Worm (Caenorhabditis elegans) whole organism, young adult: Measurements from ENCODE around the gene C29G2.6.

Experiments
- F23B12.7 ChIP-seq: sonication (generic microtip); optimal IDR thresholded peaks from 2 replicates; lab custom pipeline; 2017; ENCODE audit warnings: missing genetic modification characterization, mild to moderate bottlenecking, missing compliant biosample characterization, antibody characterized with exemption, moderate library complexity; ENCODE audit not compliant: insufficient read depth
- F33H1.4 ChIP-seq: fragments of 200-800 bp; sonication (Bioruptor generic); IDR thresholded peaks from 2 replicates; pipeline ENCODE4 v1.3.6; 2022; ENCODE audit warnings: missing genetic modification reagents, missing genetic modification characterization, missing compliant biosample characterization
- K11D2.4 ChIP-seq: fragments of 200-800 bp; sonication (Bioruptor generic); IDR thresholded peaks from 2 replicates; pipeline ENCODE4 v1.3.6; 2022; ENCODE audit warnings: missing genetic modification reagents, missing genetic modification characterization, missing compliant biosample characterization
- Y53F4B.3 ChIP-seq: fragments of 200-800 bp; sonication (Bioruptor generic); IDR thresholded peaks from 2 replicates; pipeline ENCODE4 v1.3.6; 2022; ENCODE audit warnings: missing genetic modification reagents, missing genetic modification characterization, missing compliant biosample characterization
- Y53G8AR.9 ChIP-seq: fragments of 200-800 bp; sonication (Bioruptor generic); conservative IDR thresholded peaks from 2 replicates; pipeline ENCODE4 v1.3.6; 2022; ENCODE audit warnings: missing genetic modification reagents, missing genetic modification characterization, missing compliant biosample characterization
- akir-1 ChIP-seq: fragments of 200-800 bp; sonication (Bioruptor generic); optimal IDR thresholded peaks from 2 replicates; lab custom pipeline; 2018; ENCODE audit warnings: mild to moderate bottlenecking, missing genetic modification characterization, moderate library complexity, missing compliant biosample characterization
- aptf-3 ChIP-seq: fragments of 200-800 bp; sonication (Bioruptor generic); IDR thresholded peaks from 2 replicates; pipeline ENCODE4 v1.3.6; 2022; ENCODE audit warnings: missing genetic modification characterization, missing compliant biosample characterization
- attf-6 ChIP-seq: fragments of 200-800 bp; sonication (Bioruptor generic); IDR thresholded peaks from 2 replicates; pipeline ENCODE4 v1.3.6; 2022; ENCODE audit warnings: missing genetic modification reagents, missing genetic modification characterization, missing compliant biosample characterization
- cebp-2 ChIP-seq: fragments of 200-800 bp; sonication (Bioruptor generic); IDR thresholded peaks from 2 replicates; pipeline ENCODE4 v1.3.6; 2022; ENCODE audit warnings: missing genetic modification characterization, missing compliant biosample characterization
- ceh-27 ChIP-seq: fragments of 200-800 bp; sonication (Bioruptor generic); optimal IDR thresholded peaks from 2 replicates; lab custom pipeline; 2018; ENCODE audit warnings: mild to moderate bottlenecking, missing genetic modification characterization, moderate library complexity, missing compliant biosample characterization
- ceh-91 ChIP-seq: fragments of 200-800 bp; sonication (Bioruptor generic); IDR thresholded peaks from 2 replicates; pipeline ENCODE4 v1.3.6; 2022; ENCODE audit warnings: missing genetic modification reagents, missing genetic modification characterization, missing compliant biosample characterization
- die-1 ChIP-seq: sonication (generic microtip); optimal IDR thresholded peaks from 2 replicates; lab custom pipeline; 2016; ENCODE audit warnings: missing genotype, mild to moderate bottlenecking, missing genetic modification characterization, missing compliant biosample characterization
- dox-1 ChIP-seq: fragments of 200-800 bp; sonication (Bioruptor generic); IDR thresholded peaks from 2 replicates; pipeline ENCODE4 v1.3.6; 2022; ENCODE audit warnings: missing genetic modification reagents, missing genetic modification characterization, missing compliant biosample characterization
- dpl-1 ChIP-seq: fragments of 150-350 bp; optimal IDR thresholded peaks from 2 replicates; lab custom pipeline; 2014; ENCODE audit warnings: missing biosample characterization, missing genetic modification reagents, missing genetic modification characterization
- efl-1 ChIP-seq: fragments of 150-350 bp; optimal IDR thresholded peaks from 2 replicates; lab custom pipeline; 2014; ENCODE audit warnings: missing biosample characterization, missing genetic modification reagents, missing genetic modification characterization
- ekl-4 ChIP-seq: fragments of 200-800 bp; sonication (Bioruptor generic); IDR thresholded peaks from 2 replicates; pipeline ENCODE4 v1.3.6; 2022; ENCODE audit warnings: missing genetic modification reagents, missing genetic modification characterization, missing compliant biosample characterization
- ets-4 ChIP-seq: fragments of 200-800 bp; sonication (Bioruptor generic); optimal IDR thresholded peaks from 2 replicates; lab custom pipeline; 2018; ENCODE audit warnings: mild to moderate bottlenecking, missing genetic modification characterization, missing compliant biosample characterization
- fkh-3 ChIP-seq: sonication (generic microtip); optimal IDR thresholded peaks from 2 replicates; lab custom pipeline; 2016; ENCODE audit warnings: mild to moderate bottlenecking, missing genetic modification characterization, missing compliant biosample characterization
- hlh-12 ChIP-seq: sonication (generic microtip); optimal IDR thresholded peaks from 2 replicates; lab custom pipeline; 2016; ENCODE audit warnings: missing genetic modification characterization, missing compliant biosample characterization
- hrde-1 ChIP-seq: sonication (generic microtip); optimal IDR thresholded peaks from 2 replicates; lab custom pipeline; 2016; ENCODE audit warnings: missing genetic modification characterization, mild to moderate bottlenecking, missing compliant biosample characterization, moderate library complexity, missing genotype, missing genetic modification reagents, borderline replicate concordance
- lin-35 ChIP-seq, 3 experiments: fragments of 150-350 bp in 2 of 3; sonication (generic microtip) in 1 of 3; optimal IDR thresholded peaks; 2 replicates each; lab custom pipeline; 2014 to 2018; ENCODE audit warnings: missing biosample characterization in 3 of 3, missing genetic modification characterization in 3 of 3, missing genetic modification reagents in 3 of 3
- lsl-1 ChIP-seq: fragments of 200-800 bp; sonication (Bioruptor generic); optimal IDR thresholded peaks from 2 replicates; lab custom pipeline; 2018; ENCODE audit warnings: mild to moderate bottlenecking, missing genetic modification characterization, moderate library complexity, missing compliant biosample characterization
- lsy-27 ChIP-seq: sonication (generic microtip); optimal IDR thresholded peaks from 2 replicates; lab custom pipeline; 2017; ENCODE audit warnings: missing genetic modification characterization, mild to moderate bottlenecking, missing compliant biosample characterization, antibody characterized with exemption, missing genotype, borderline replicate concordance; ENCODE audit not compliant: insufficient read depth
- madf-6 ChIP-seq: fragments of 200-800 bp; sonication (Bioruptor generic); IDR thresholded peaks from 2 replicates; pipeline ENCODE4 v1.3.6; 2022; ENCODE audit warnings: missing genetic modification reagents, missing genetic modification characterization, missing compliant biosample characterization
- madf-8 ChIP-seq: fragments of 200-800 bp; sonication (Bioruptor generic); conservative IDR thresholded peaks from 2 replicates; pipeline ENCODE4 v1.3.6; 2022; ENCODE audit warnings: missing genetic modification reagents, missing genetic modification characterization, missing compliant biosample characterization
- mcd-1 ChIP-seq: fragments of 200-800 bp; sonication (Bioruptor generic); IDR thresholded peaks from 2 replicates; pipeline ENCODE4 v1.3.6; 2022; ENCODE audit warnings: missing genetic modification reagents, missing genetic modification characterization, missing compliant biosample characterization
- nfya-1 ChIP-seq: sonication (generic microtip); optimal IDR thresholded peaks from 2 replicates; lab custom pipeline; 2017; ENCODE audit warnings: antibody characterized with exemption, missing compliant biosample characterization, missing genetic modification characterization, borderline replicate concordance; ENCODE audit not compliant: insufficient read depth
- nhr-80 ChIP-seq: sonication (generic microtip); optimal IDR thresholded peaks from 2 replicates; lab custom pipeline; 2016; ENCODE audit warnings: missing genetic modification characterization, missing compliant biosample characterization
- nhr-90 ChIP-seq: sonication (generic microtip); optimal IDR thresholded peaks from 2 replicates; lab custom pipeline; 2016; ENCODE audit warnings: missing genotype, mild to moderate bottlenecking, missing genetic modification characterization, missing compliant biosample characterization
- sdz-38 ChIP-seq: sonication (generic microtip); optimal IDR thresholded peaks from 2 replicates; lab custom pipeline; 2016; ENCODE audit warnings: missing genotype, missing genetic modification characterization, missing compliant biosample characterization
- sea-2 ChIP-seq: fragments of 200-800 bp; sonication (Bioruptor generic); IDR thresholded peaks from 2 replicates; pipeline ENCODE4 v1.3.6; 2022; ENCODE audit warnings: missing genetic modification characterization, missing compliant biosample characterization
- snpc-3.4 ChIP-seq: sonication (generic microtip); optimal IDR thresholded peaks from 2 replicates; lab custom pipeline; 2017; ENCODE audit warnings: missing genetic modification characterization, mild to moderate bottlenecking, missing compliant biosample characterization, antibody characterized with exemption, moderate library complexity, missing genotype, missing genetic modification reagents
- tlf-1 ChIP-seq: fragments of 200-800 bp; sonication (Bioruptor generic); optimal IDR thresholded peaks from 2 replicates; lab custom pipeline; 2018; ENCODE audit warnings: mild to moderate bottlenecking, missing genetic modification characterization, missing compliant biosample characterization
- xnd-1 ChIP-seq: sonication (generic microtip); optimal IDR thresholded peaks from 2 replicates; lab custom pipeline; 2016; ENCODE audit warnings: missing genotype, missing genetic modification reagents, missing genetic modification characterization, missing compliant biosample characterization
- ztf-18 ChIP-seq: sonication (generic microtip); optimal IDR thresholded peaks from 2 replicates; lab custom pipeline; 2016; ENCODE audit warnings: missing genotype, mild to moderate bottlenecking, missing genetic modification characterization, missing compliant biosample characterization
- ztf-3 ChIP-seq: fragments of 200-800 bp; sonication (Bioruptor generic); optimal IDR thresholded peaks from 2 replicates; lab custom pipeline; 2018; ENCODE audit warnings: mild to moderate bottlenecking, missing genetic modification characterization, missing compliant biosample characterization
- ztf-6 ChIP-seq: fragments of 200-800 bp; sonication (Bioruptor generic); IDR thresholded peaks from 2 replicates; pipeline ENCODE4 v1.3.6; 2022; ENCODE audit warnings: missing genetic modification reagents, missing genetic modification characterization, missing compliant biosample characterization

The C29G2.6 gene

DNA sequence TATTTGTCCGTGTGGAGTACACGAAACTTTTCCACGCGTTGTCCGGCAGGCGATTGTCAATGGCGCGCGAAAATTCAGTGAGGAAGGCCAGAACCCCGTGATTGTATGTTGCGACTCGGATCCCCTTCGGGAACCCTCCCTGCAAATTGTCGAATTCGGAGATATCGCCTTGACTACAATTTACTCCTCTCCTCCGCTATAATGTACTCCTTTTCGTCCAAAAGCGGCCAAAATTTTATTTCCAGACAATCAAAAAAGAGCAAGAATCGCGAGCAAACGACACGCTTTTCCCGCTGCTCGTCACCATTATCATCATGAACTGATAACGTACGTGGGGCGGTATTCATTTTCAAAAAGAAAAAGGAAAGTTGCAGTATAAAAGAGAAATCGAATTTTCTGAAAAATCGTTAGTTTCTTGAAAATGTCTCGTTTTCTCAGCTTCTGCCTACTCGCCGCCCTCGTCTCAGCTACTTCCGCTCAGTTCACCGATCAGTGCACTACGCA is 6.5 kb upstream of the C29G2.6 start, which contains the start of gene irg-3:
Gene irg-3 (plus strand): TSS at position 419 of the 504 bp plus-strand sequence.
- TF ChIP-seq fkh-3 (tag; lab: Kevin White, UChicago) (no peak), ekl-4 (GFP tag; lab: Robert Waterston, UW) (no peak), nhr-80 (peak; percentile 57), Y53G8AR.9 (GFP tag; lab: Robert Waterston, UW) (no peak), dox-1 (GFP tag; lab: Robert Waterston, UW) (0 out of 2 replicates have a peak, but pooled peaks have one; percentile 26), ets-4 (GFP tag; lab: Kevin White, UChicago) (no peak), lsl-1 (GFP tag; lab: Kevin White, UChicago) (no peak)

ce11 chrV:2589834-2590233 is 4.1 kb upstream of the C29G2.6 start:
- TF ChIP-seq cebp-2 (no peak), hrde-1 (no peak), lsy-27 (tag; lab: Kevin White, UChicago) (no peak), nfya-1 (tag; lab: Kevin White, UChicago) (no peak), akir-1 (GFP tag; lab: Kevin White, UChicago) (no peak), aptf-3 (GFP tag; lab: Robert Waterston, UW) (no peak), madf-6 (GFP tag; lab: Robert Waterston, UW) (peak; percentile 78), dpl-1 (peak; percentile 47), efl-1 (GFP tag; lab: Kevin White, UChicago) (peak; percentile 72), tlf-1 (GFP tag; lab: Kevin White, UChicago) (no peak), sea-2 (GFP tag; lab: Robert Waterston, UW) (no peak), xnd-1 (tag; lab: Kevin White, UChicago) (peak; percentile 30), Y53F4B.3 (GFP tag; lab: Robert Waterston, UW) (no peak), ceh-27 (GFP tag; lab: Kevin White, UChicago) (no peak), hlh-12 (tag; lab: Kevin White, UChicago) (no peak), nhr-90 (tag; lab: Kevin White, UChicago) (no peak), madf-8 (GFP tag; lab: Robert Waterston, UW) (peak; percentile 55), F33H1.4 (GFP tag; lab: Robert Waterston, UW) (no peak), snpc-3.4 (tag; lab: Kevin White, UChicago) (no peak)

- TF ChIP-seq die-1 (tag; lab: Kevin White, UChicago) (no peak), lsl-1 (GFP tag; lab: Kevin White, UChicago) (no peak), lin-35 (GFP tag; optimal IDR thresholded peaks at IDR 0.05; lab: Kevin White, UChicago) (no peak), tlf-1 (GFP tag; lab: Kevin White, UChicago) (no peak), ztf-18 (tag; lab: Kevin White, UChicago) (no peak), sdz-38 (tag; lab: Kevin White, UChicago) (no peak), nfya-1 (tag; lab: Kevin White, UChicago) (no peak), K11D2.4 (GFP tag; lab: Robert Waterston, UW) (no peak), F23B12.7 (no peak)
- TF ChIP-seq, all 124 proteins: peak for 0
These were observed 5.1 kb downstream of the C29G2.6 start, which contains the start of gene C29G2.3 for ce11 chrV:2580598-2580997. C29G2.3 (plus strand) TSS chrV:2580898.

ce11 chrV:2577603-2578002 is 8.1 kb downstream of the C29G2.6 start, which contains the start of gene srt-4:
srt-4 (plus strand) TSS chrV:2577903.
- TF ChIP-seq ceh-91 (GFP tag; lab: Robert Waterston, UW), result no peak
- TF ChIP-seq mcd-1 (GFP tag; lab: Robert Waterston, UW), result no peak
- no peak for TF ChIP-seq attf-6 (GFP tag; lab: Robert Waterston, UW)
- no peak for TF ChIP-seq ztf-6 (GFP tag; lab: Robert Waterston, UW)
- TF ChIP-seq ztf-3, result no peak
- TF ChIP-seq xnd-1 (tag; lab: Kevin White, UChicago), result no peak
